Fruit fly (Drosophila melanogaster) whole organism, adult: ENCODE data around the gene Rrp5.

Experiments used
- CG1620 ChIP-seq: fragments of 200-800 bp; sonication (Bioruptor generic); optimal IDR thresholded peaks from 2 replicates; lab custom pipeline; 2016; ENCODE audit warnings: missing biosample characterization, missing genetic modification characterization
- CG33017 ChIP-seq: fragments of 200-800 bp; sonication (Bioruptor generic); optimal IDR thresholded peaks from 2 replicates; lab custom pipeline; 2018; ENCODE audit warnings: missing biosample characterization, mild to moderate bottlenecking, missing genetic modification characterization, moderate library complexity
- CG5204 ChIP-seq: fragments of 200-800 bp; sonication (Bioruptor generic); optimal IDR thresholded peaks from 2 replicates; lab custom pipeline; 2016; ENCODE audit warnings: missing biosample characterization, missing genetic modification characterization
- cnc ChIP-seq, 2 experiments: fragments of >200 bp; optimal IDR thresholded peaks; 2 replicates each; lab custom pipeline; 2017
- tj ChIP-seq: fragments of 200-800 bp; sonication (Bioruptor generic); optimal IDR thresholded peaks from 3 replicates; lab custom pipeline; 2017; ENCODE audit warnings: missing biosample characterization, mild to moderate bottlenecking, missing genetic modification characterization, moderate library complexity
- toe ChIP-seq: fragments of 200-800 bp; sonication (Bioruptor generic); optimal IDR thresholded peaks from 2 replicates; lab custom pipeline; 2016; ENCODE audit warnings: missing biosample characterization, missing genetic modification characterization

dm6 chr3R:24293171-24293570 is 39.9 kb downstream of the Rrp5 start:
- TF ChIP-seq CG1620 (GFP tag; lab: Kevin White, UChicago): no peak
- TF ChIP-seq tj (GFP tag; lab: Kevin White, UChicago): no peak
- no peak for TF ChIP-seq toe (GFP tag; lab: Kevin White, UChicago)
- no peak for TF ChIP-seq CG33017 (tag; lab: Kevin White, UChicago)
- TF ChIP-seq cnc (optimal IDR thresholded peaks at IDR 0.05; lab: Kevin White, UChicago): no peak
- no peak for TF ChIP-seq CG5204
